Fruit fly (Drosophila melanogaster): ENCODE results near the gene red.

Gene red

dm6 chr3R:14314554-14314953 is 25.7 kb downstream of the red start, which contains the start of gene Crz:
TSS of gene Crz (plus strand) at chr3R:14314854.
- no peak for TF ChIP-seq psq (optimal IDR thresholded peaks at IDR 0.05)
- no peak for TF ChIP-seq EcR (GFP tag; optimal IDR thresholded peaks at IDR 0.05)
- TF ChIP-seq usp (GFP tag; optimal IDR thresholded peaks at IDR 0.05): no peak
- no peak for TF ChIP-seq CG8478 (optimal IDR thresholded peaks at IDR 0.05)
- TF ChIP-seq pan (optimal IDR thresholded peaks at IDR 0.05): no peak
- no peak for TF ChIP-seq Dll (optimal IDR thresholded peaks at IDR 0.05)

dm6 chr3R:14315912-14316444 is 27.1 kb downstream of the red start, which contains the start of gene Set8:
TSS of gene Set8 (plus strand) at chr3R:14316038.
- TF ChIP-seq pan (optimal IDR thresholded peaks at IDR 0.05): no peak

- TF ChIP-seq pan (optimal IDR thresholded peaks at IDR 0.05) (no peak), CG8478 (optimal IDR thresholded peaks at IDR 0.05) (peak; percentile 68)
Measured at dm6 chr3R:14326250-14327112, 37.6 kb downstream of the red start, which contains the start of the genes Afti and ATPsynE. TSS of gene Afti (minus strand) at chr3R:14326689. TSS of gene ATPsynE (plus strand) at chr3R:14326947.

dm6 chr3R:14327113-14327466 is 38.2 kb downstream of the red start:
- TF ChIP-seq CG8478 (optimal IDR thresholded peaks at IDR 0.05) (no peak), Dll (optimal IDR thresholded peaks at IDR 0.05) (no peak), EcR (GFP tag; optimal IDR thresholded peaks at IDR 0.05) (no peak), usp (GFP tag; optimal IDR thresholded peaks at IDR 0.05) (no peak), psq (optimal IDR thresholded peaks at IDR 0.05) (no peak), pan (optimal IDR thresholded peaks at IDR 0.05) (no peak)

dm6 chr3R:14327472-14328104 is 38.7 kb downstream of the red start, which contains the start of gene spn-B:
TSS of gene spn-B (plus strand) at chr3R:14328051.
- TF ChIP-seq Dll (optimal IDR thresholded peaks at IDR 0.05) (no peak), psq (optimal IDR thresholded peaks at IDR 0.05) (no peak), pan (optimal IDR thresholded peaks at IDR 0.05) (no peak), CG8478 (optimal IDR thresholded peaks at IDR 0.05) (no peak), EcR (GFP tag; optimal IDR thresholded peaks at IDR 0.05) (no peak), usp (GFP tag; optimal IDR thresholded peaks at IDR 0.05) (no peak)

dm6 chr3R:14329549-14329948 is 40.7 kb downstream of the red start:
- no peak for TF ChIP-seq usp (GFP tag; optimal IDR thresholded peaks at IDR 0.05)
- no peak for TF ChIP-seq CG8478 (optimal IDR thresholded peaks at IDR 0.05)
- no peak for TF ChIP-seq Dll (optimal IDR thresholded peaks at IDR 0.05)
- TF ChIP-seq EcR (GFP tag; optimal IDR thresholded peaks at IDR 0.05): no peak

dm6 chr3R:14330654-14331053 is 41.8 kb downstream of the red start:
- no peak for TF ChIP-seq Dll (optimal IDR thresholded peaks at IDR 0.05)
- TF ChIP-seq CG8478 (optimal IDR thresholded peaks at IDR 0.05): no peak
- no peak for TF ChIP-seq usp (GFP tag; optimal IDR thresholded peaks at IDR 0.05)
- TF ChIP-seq EcR (GFP tag; optimal IDR thresholded peaks at IDR 0.05): no peak
- no peak for TF ChIP-seq psq (optimal IDR thresholded peaks at IDR 0.05)
- no peak for TF ChIP-seq pan (optimal IDR thresholded peaks at IDR 0.05)

dm6 chr3R:14331474-14331873 is 42.6 kb downstream of the red start:
- no peak for TF ChIP-seq CG8478 (optimal IDR thresholded peaks at IDR 0.05)
- no peak for TF ChIP-seq usp (GFP tag; optimal IDR thresholded peaks at IDR 0.05)
- no peak for TF ChIP-seq psq (optimal IDR thresholded peaks at IDR 0.05)
- TF ChIP-seq Dll (optimal IDR thresholded peaks at IDR 0.05): no peak
- TF ChIP-seq EcR (GFP tag; optimal IDR thresholded peaks at IDR 0.05): no peak
- no peak for TF ChIP-seq pan (optimal IDR thresholded peaks at IDR 0.05)

dm6 chr3R:14332735-14333134 is 43.9 kb downstream of the red start:
- TF ChIP-seq CG8478 (optimal IDR thresholded peaks at IDR 0.05) (no peak), pan (optimal IDR thresholded peaks at IDR 0.05) (no peak), EcR (GFP tag; optimal IDR thresholded peaks at IDR 0.05) (no peak), psq (optimal IDR thresholded peaks at IDR 0.05) (no peak), usp (GFP tag; optimal IDR thresholded peaks at IDR 0.05) (no peak), Dll (optimal IDR thresholded peaks at IDR 0.05) (no peak)

dm6 chr3R:14335504-14335903 is 46.6 kb downstream of the red start:
- TF ChIP-seq usp (GFP tag; optimal IDR thresholded peaks at IDR 0.05) (no peak), pan (optimal IDR thresholded peaks at IDR 0.05) (no peak), Dll (optimal IDR thresholded peaks at IDR 0.05) (no peak)

dm6 chr3R:14344767-14345166 is 55.9 kb downstream of the red start:
- TF ChIP-seq Dll (optimal IDR thresholded peaks at IDR 0.05): no peak
- no peak for TF ChIP-seq CG8478 (optimal IDR thresholded peaks at IDR 0.05)
- no peak for TF ChIP-seq EcR (GFP tag; optimal IDR thresholded peaks at IDR 0.05)
- TF ChIP-seq psq (optimal IDR thresholded peaks at IDR 0.05): no peak
- TF ChIP-seq pan (optimal IDR thresholded peaks at IDR 0.05): no peak
- TF ChIP-seq usp (GFP tag; optimal IDR thresholded peaks at IDR 0.05): no peak
